Worm (Caenorhabditis elegans) whole organism, L4 larva: ENCODE results near the gene T10F2.2.

Source experiments
- aly-2 ChIP-seq: sonication (generic microtip); optimal IDR thresholded peaks from 2 replicates; lab custom pipeline; 2018; ENCODE audit warnings: missing biosample characterization, missing genetic modification characterization
- lin-13 ChIP-seq: fragments of 150-350 bp; optimal IDR thresholded peaks from 2 replicates; lab custom pipeline; 2014; ENCODE audit warnings: missing biosample characterization, missing genetic modification reagents, missing genetic modification characterization
- lin-15B ChIP-seq: fragments of 150-350 bp; sonication (generic microtip); optimal IDR thresholded peaks from 3 replicates; lab custom pipeline; 2014; ENCODE audit warnings: missing biosample characterization, missing genetic modification characterization
- lin-39 ChIP-seq: fragments of 150-350 bp; optimal IDR thresholded peaks from 2 replicates; lab custom pipeline; 2014; ENCODE audit warnings: missing biosample characterization, missing genetic modification reagents, missing genetic modification characterization
- mdl-1 ChIP-seq, 2 experiments: fragments of 150-350 bp in 1 of 2; sonication (generic microtip) in 1 of 2; optimal IDR thresholded peaks; 2 replicates each; lab custom pipeline; 2014 to 2017; ENCODE audit warnings: missing biosample characterization in 2 of 2, missing genetic modification characterization in 2 of 2
- mep-1 ChIP-seq: fragments of 150-350 bp; sonication (generic microtip); optimal IDR thresholded peaks from 3 replicates; lab custom pipeline; 2014; ENCODE audit warnings: missing biosample characterization, missing genetic modification characterization
- nhr-10 ChIP-seq: fragments of 150-350 bp; optimal IDR thresholded peaks from 2 replicates; lab custom pipeline; 2014; ENCODE audit warnings: missing biosample characterization, missing genetic modification characterization
- nhr-25 ChIP-seq: sonication (generic microtip); optimal IDR thresholded peaks from 2 replicates; lab custom pipeline; 2017; ENCODE audit warnings: missing genetic modification characterization, mild to moderate bottlenecking, missing compliant biosample characterization, antibody characterized with exemption, moderate library complexity, borderline replicate concordance; ENCODE audit not compliant: insufficient read depth
- nhr-28 ChIP-seq: fragments of 150-350 bp; optimal IDR thresholded peaks from 2 replicates; lab custom pipeline; 2014; ENCODE audit warnings: missing biosample characterization, missing genetic modification characterization
- pha-4 ChIP-seq, 2 experiments: fragments of 150-350 bp in 1 of 2; fragments of 200-800 bp in 1 of 2; sonication (Bioruptor generic) in 1 of 2; IDR thresholded peaks in 1 of 2; optimal IDR thresholded peaks in 1 of 2; 2 replicates each; pipeline versions ENCODE4 v1.3.6 to Lab custom; 2014 to 2022; ENCODE audit warnings: missing genetic modification characterization in 2 of 2, missing genetic modification reagents in 2 of 2, missing biosample characterization in 1 of 2, missing compliant biosample characterization in 1 of 2
- pqm-1 ChIP-seq: sonication (generic microtip); optimal IDR thresholded peaks from 2 replicates; lab custom pipeline; 2017; ENCODE audit warnings: missing biosample characterization, missing genetic modification characterization
- tag-97 ChIP-seq: fragments of 200-800 bp; sonication (Bioruptor generic); IDR thresholded peaks from 2 replicates; pipeline ENCODE4 v1.3.6; 2022; ENCODE audit warnings: missing genetic modification characterization, missing compliant biosample characterization
- zag-1 ChIP-seq: fragments of 150-350 bp; optimal IDR thresholded peaks from 2 replicates; lab custom pipeline; 2014; ENCODE audit warnings: missing biosample characterization, missing genetic modification characterization

- TF ChIP-seq tag-97 (GFP tag; lab: Robert Waterston, UW): no peak
- no peak for TF ChIP-seq mep-1
- no peak for TF ChIP-seq lin-39
- no peak for TF ChIP-seq pha-4 (GFP tag; IDR thresholded peaks at IDR 0.05; lab: Robert Waterston, UW)
- no peak for TF ChIP-seq pha-4 (tag; optimal IDR thresholded peaks at IDR 0.05; lab: Kevin White, UChicago)
- TF ChIP-seq nhr-28 (tag; lab: Kevin White, UChicago): no peak
- TF ChIP-seq aly-2 (tag; lab: Kevin White, UChicago): no peak
- TF ChIP-seq lin-13 (GFP tag; lab: Kevin White, UChicago): no peak
- no peak for TF ChIP-seq pqm-1 (tag; lab: Kevin White, UChicago)
- no peak for TF ChIP-seq mdl-1 (tag; optimal IDR thresholded peaks at IDR 0.05; lab: Kevin White, UChicago)
- no peak for TF ChIP-seq lin-15B (tag; lab: Kevin White, UChicago)
- no peak for TF ChIP-seq nhr-10 (tag; lab: Kevin White, UChicago)
- TF ChIP-seq zag-1: no peak
- TF ChIP-seq nhr-25: no peak
Observed at ce11 chrIII:5214162-5214561, 49.1 kb upstream of the T10F2.2 start.
